Fruit fly (Drosophila melanogaster) whole organism, wandering third instar larva: Measurements from ENCODE around the gene CG43249.

ENCODE experiments used
- CG32264 ChIP-seq: fragments of 200-800 bp; sonication (Bioruptor generic); optimal IDR thresholded peaks from 2 replicates; lab custom pipeline; 2016; ENCODE audit warnings: missing biosample characterization, missing genetic modification characterization
- CG9705 ChIP-seq: fragments of 200-800 bp; sonication (Bioruptor generic); optimal IDR thresholded peaks from 2 replicates; lab custom pipeline; 2018; ENCODE audit warnings: missing biosample characterization, mild to moderate bottlenecking, missing genetic modification characterization
- CrebA ChIP-seq: fragments of 200-800 bp; sonication (Bioruptor generic); optimal IDR thresholded peaks from 2 replicates; lab custom pipeline; 2016; ENCODE audit warnings: missing biosample characterization, mild to moderate bottlenecking, missing genetic modification characterization, borderline replicate concordance
- Dfd ChIP-seq: fragments of >200 bp; optimal IDR thresholded peaks from 2 replicates; lab custom pipeline; 2017; ENCODE audit warnings: missing biosample characterization, missing genetic modification characterization
- Dif ChIP-seq: fragments of 200-275, 200-300 bp; sonication (Bioruptor generic); optimal IDR thresholded peaks from 2 replicates; lab custom pipeline; 2018; ENCODE audit warnings: missing biosample characterization, missing genetic modification characterization; ENCODE audit not compliant: partially characterized antibody
- GATAd ChIP-seq: sonication (Bioruptor generic); optimal IDR thresholded peaks from 2 replicates; lab custom pipeline; 2016; ENCODE audit warnings: missing biosample characterization, missing genetic modification characterization
- HLH106 ChIP-seq: fragments of 200-800 bp; optimal IDR thresholded peaks from 3 replicates; lab custom pipeline; 2019; ENCODE audit warnings: missing biosample characterization, mild to moderate bottlenecking, missing genetic modification characterization, moderate library complexity
- Hnf4 ChIP-seq: fragments of 200-800 bp; sonication (Bioruptor generic); optimal IDR thresholded peaks from 2 replicates; lab custom pipeline; 2016; ENCODE audit warnings: missing biosample characterization, mild to moderate bottlenecking, missing genetic modification characterization
- Hr78 ChIP-seq: fragments of >200 bp; optimal IDR thresholded peaks from 2 replicates; lab custom pipeline; 2017; ENCODE audit warnings: missing biosample characterization, missing genetic modification characterization
- Hr83 ChIP-seq: fragments of 200-300 bp; sonication (Bioruptor generic); optimal IDR thresholded peaks from 2 replicates; lab custom pipeline; 2016; ENCODE audit warnings: missing biosample characterization, mild to moderate bottlenecking, missing genetic modification characterization, moderate library complexity; ENCODE audit not compliant: poor library complexity, severe bottlenecking
- Jra ChIP-seq: sonication (Bioruptor generic); optimal IDR thresholded peaks from 2 replicates; lab custom pipeline; 2016; ENCODE audit warnings: missing biosample characterization, missing genetic modification characterization
- Mio ChIP-seq: sonication (Bioruptor generic); optimal IDR thresholded peaks from 2 replicates; lab custom pipeline; 2016; ENCODE audit warnings: missing biosample characterization, missing genetic modification characterization
- Myc ChIP-seq: fragments of >200 bp; optimal IDR thresholded peaks from 2 replicates; lab custom pipeline; 2017
- N ChIP-seq: fragments of >200 bp; optimal IDR thresholded peaks from 2 replicates; lab custom pipeline; 2018; ENCODE audit warnings: missing biosample characterization, missing external identifiers, missing genetic modification characterization
- OdsH ChIP-seq: fragments of 200-800 bp; sonication (Bioruptor generic); optimal IDR thresholded peaks from 2 replicates; lab custom pipeline; 2016; ENCODE audit warnings: missing biosample characterization, mild to moderate bottlenecking, missing genetic modification characterization
- Rel ChIP-seq, 2 experiments: fragments of 200-800 bp; sonication (Bioruptor generic) in 1 of 2; optimal IDR thresholded peaks; 2 replicates in 1 of 2; 3 replicates in 1 of 2; lab custom pipeline; 2016 to 2019; ENCODE audit warnings: mild to moderate bottlenecking in 2 of 2, missing biosample characterization in 2 of 2, missing genetic modification characterization in 2 of 2, moderate library complexity in 1 of 2
- Sp1 ChIP-seq: fragments of 200-800 bp; sonication (Bioruptor generic); optimal IDR thresholded peaks from 3 replicates; lab custom pipeline; 2019; ENCODE audit warnings: missing biosample characterization, mild to moderate bottlenecking, missing genetic modification characterization, moderate library complexity
- Vsx2 ChIP-seq: fragments of 200-300, 225-300 bp; sonication (Bioruptor generic); optimal IDR thresholded peaks from 2 replicates; lab custom pipeline; 2018; ENCODE audit warnings: missing biosample characterization, missing genetic modification characterization; ENCODE audit not compliant: partially characterized antibody
- br ChIP-seq: fragments of 200-800 bp; sonication (Bioruptor generic); optimal IDR thresholded peaks from 2 replicates; lab custom pipeline; 2016; ENCODE audit warnings: missing biosample characterization, missing genetic modification characterization
- brk ChIP-seq: fragments of 200-800 bp; sonication (Bioruptor generic); optimal IDR thresholded peaks from 2 replicates; lab custom pipeline; 2016; ENCODE audit warnings: missing biosample characterization, mild to moderate bottlenecking, missing genetic modification characterization
- dmrt93B ChIP-seq: fragments of 200-800 bp; sonication (Bioruptor generic); optimal IDR thresholded peaks from 2 replicates; lab custom pipeline; 2018; ENCODE audit warnings: missing biosample characterization, mild to moderate bottlenecking, missing genetic modification characterization
- dsf ChIP-seq: sonication (Bioruptor generic); optimal IDR thresholded peaks from 2 replicates; lab custom pipeline; 2016; ENCODE audit warnings: missing biosample characterization, missing genetic modification characterization, borderline replicate concordance
- ey ChIP-seq: fragments of 200-800 bp; sonication (Bioruptor generic); optimal IDR thresholded peaks from 2 replicates; lab custom pipeline; 2016; ENCODE audit warnings: missing biosample characterization, missing genetic modification characterization
- foxo ChIP-seq, 2 experiments: fragments of 200-800 bp; sonication (Bioruptor generic); optimal IDR thresholded peaks; 2 replicates in 1 of 2; 3 replicates in 1 of 2; lab custom pipeline; 2016 to 2017; ENCODE audit warnings: missing biosample characterization in 2 of 2, missing genetic modification characterization in 2 of 2
- fru ChIP-seq: fragments of 200-800 bp; sonication (Bioruptor generic); optimal IDR thresholded peaks from 3 replicates; lab custom pipeline; 2016; ENCODE audit warnings: missing biosample characterization, mild to moderate bottlenecking, missing genetic modification characterization
- jim ChIP-seq: fragments of 175-275, 200-325 bp; sonication (Bioruptor generic); optimal IDR thresholded peaks from 2 replicates; lab custom pipeline; 2016; ENCODE audit warnings: missing biosample characterization, mild to moderate bottlenecking, missing genetic modification characterization
- lola ChIP-seq: fragments of >200 bp; optimal IDR thresholded peaks from 2 replicates; lab custom pipeline; 2017; ENCODE audit warnings: missing biosample characterization, missing genetic modification characterization
- pan ChIP-seq: fragments of >200 bp; optimal IDR thresholded peaks from 2 replicates; lab custom pipeline; 2017
- rgr ChIP-seq: fragments of 200-800 bp; sonication (Bioruptor generic); optimal IDR thresholded peaks from 3 replicates; lab custom pipeline; 2016; ENCODE audit warnings: missing biosample characterization, mild to moderate bottlenecking, missing genetic modification characterization
- sage ChIP-seq: fragments of 200-800 bp; sonication (Bioruptor generic); optimal IDR thresholded peaks from 2 replicates; lab custom pipeline; 2016; ENCODE audit warnings: missing biosample characterization, mild to moderate bottlenecking, missing genetic modification characterization
- sv ChIP-seq: fragments of 200-800 bp; sonication (Bioruptor generic); optimal IDR thresholded peaks from 3 replicates; lab custom pipeline; 2016; ENCODE audit warnings: missing biosample characterization, missing genetic modification characterization
- tai ChIP-seq: sonication (Bioruptor generic); optimal IDR thresholded peaks from 2 replicates; lab custom pipeline; 2016; ENCODE audit warnings: missing biosample characterization, missing genetic modification characterization
- usp ChIP-seq: fragments of >200 bp; optimal IDR thresholded peaks from 2 replicates; lab custom pipeline; 2017; ENCODE audit warnings: missing biosample characterization, missing genetic modification characterization

The CG43249 gene

dm6 chr3L:16288322-16288721 is 15.8 kb upstream of the CG43249 start, which contains the start of gene CG13046:
TSS of gene CG13046 (minus strand) at chr3L:16288422.
- TF ChIP-seq CrebA: no peak
- TF ChIP-seq Dfd (GFP tag; lab: Kevin White, UChicago): no peak
- TF ChIP-seq Rel (GFP tag; optimal IDR thresholded peaks at IDR 0.05; lab: Kevin White, UChicago): no peak
- TF ChIP-seq Rel (tag; optimal IDR thresholded peaks at IDR 0.05; lab: Kevin White, UChicago): no peak
- TF ChIP-seq Hr78 (GFP tag; lab: Kevin White, UChicago): no peak
- no peak for TF ChIP-seq dmrt93B (GFP tag; lab: Kevin White, UChicago)
- no peak for TF ChIP-seq br (GFP tag; lab: Kevin White, UChicago)
- TF ChIP-seq Sp1 (GFP tag; lab: Kevin White, UChicago): no peak
- TF ChIP-seq tai (GFP tag; lab: Kevin White, UChicago): no peak
- TF ChIP-seq Mio: no peak
- TF ChIP-seq CG32264: no peak
- no peak for TF ChIP-seq foxo (GFP tag; optimal IDR thresholded peaks at IDR 0.05; lab: Kevin White, UChicago)
- no peak for TF ChIP-seq Jra (GFP tag; lab: Kevin White, UChicago)
- no peak for TF ChIP-seq sv
- no peak for TF ChIP-seq OdsH (GFP tag; lab: Kevin White, UChicago)
- no peak for TF ChIP-seq ey (GFP tag; lab: Kevin White, UChicago)
- TF ChIP-seq lola (GFP tag; lab: Kevin White, UChicago): no peak
- TF ChIP-seq sage (GFP tag; lab: Kevin White, UChicago): no peak
- TF ChIP-seq HLH106 (tag; lab: Kevin White, UChicago): no peak
- no peak for TF ChIP-seq CG9705 (GFP tag; lab: Kevin White, UChicago)
- TF ChIP-seq, all 38 proteins: peak for 0

dm6 chr3L:16289067-16289466 is 15.0 kb upstream of the CG43249 start:
- TF ChIP-seq Mio (no peak), CrebA (no peak), Sp1 (GFP tag; lab: Kevin White, UChicago) (no peak), fru (GFP tag; lab: Kevin White, UChicago) (no peak), Vsx2 (GFP tag; lab: Kevin White, UChicago) (no peak), foxo (GFP tag; optimal IDR thresholded peaks at IDR 0.05; lab: Kevin White, UChicago) (peak in 1 of 2 experiments; percentile 9), HLH106 (tag; lab: Kevin White, UChicago) (no peak), usp (no peak)

dm6 chr3L:16290850-16291249 is 13.2 kb upstream of the CG43249 start, which contains the start of gene CG13045:
TSS of gene CG13045 (minus strand) at chr3L:16290950.
- TF ChIP-seq N (GFP tag; lab: Kevin White, UChicago) (no peak), Dfd (GFP tag; lab: Kevin White, UChicago) (no peak), Hr83 (GFP tag; lab: Kevin White, UChicago) (no peak), Hnf4 (GFP tag; lab: Kevin White, UChicago) (no peak), dmrt93B (GFP tag; lab: Kevin White, UChicago) (no peak), brk (no peak), fru (GFP tag; lab: Kevin White, UChicago) (no peak), lola (GFP tag; lab: Kevin White, UChicago) (no peak), rgr (GFP tag; lab: Kevin White, UChicago) (no peak), CG9705 (GFP tag; lab: Kevin White, UChicago) (no peak), Hr78 (GFP tag; lab: Kevin White, UChicago) (no peak), dsf (GFP tag; lab: Kevin White, UChicago) (no peak), Dif (GFP tag; lab: Kevin White, UChicago) (no peak), foxo (GFP tag; optimal IDR thresholded peaks at IDR 0.05; lab: Kevin White, UChicago) (no peak), jim (no peak), pan (lab: Kevin White, UChicago) (no peak), GATAd (GFP tag; lab: Kevin White, UChicago) (no peak)

dm6 chr3L:16291678-16292077 is 12.4 kb upstream of the CG43249 start:
- TF ChIP-seq N (GFP tag; lab: Kevin White, UChicago): peak; percentile 32
- TF ChIP-seq lola (GFP tag; lab: Kevin White, UChicago): peak; percentile 51
- peak; percentile 76 for TF ChIP-seq Myc (lab: Kevin White, UChicago)
- TF ChIP-seq Vsx2 (GFP tag; lab: Kevin White, UChicago): peak; percentile 88
- TF ChIP-seq Hr83 (GFP tag; lab: Kevin White, UChicago): no peak
